Worm (Caenorhabditis elegans) whole organism, late embryonic: ENCODE measurements around the gene K12H6.2.

Source experiments
- ama-1 ChIP-seq: fragments of 150-350 bp; optimal IDR thresholded peaks from 2 replicates; lab custom pipeline; 2014
- fkh-10 ChIP-seq: fragments of 150-350 bp; optimal IDR thresholded peaks from 2 replicates; lab custom pipeline; 2014; ENCODE audit warnings: missing biosample characterization, missing genetic modification reagents, missing genetic modification characterization
- hlh-13 ChIP-seq: fragments of 200-800 bp; sonication (Bioruptor generic); optimal IDR thresholded peaks from 2 replicates; lab custom pipeline; 2018; ENCODE audit warnings: mild to moderate bottlenecking, missing genetic modification characterization, missing compliant biosample characterization
- hlh-30 ChIP-seq: sonication (generic microtip); optimal IDR thresholded peaks from 2 replicates; lab custom pipeline; 2017; ENCODE audit warnings: antibody characterized with exemption, missing genetic modification characterization, missing compliant biosample characterization; ENCODE audit not compliant: insufficient read depth
- lim-6 ChIP-seq: sonication (generic microtip); optimal IDR thresholded peaks from 2 replicates; lab custom pipeline; 2016; ENCODE audit warnings: missing genetic modification characterization, missing compliant biosample characterization
- pha-4 ChIP-seq: fragments of 150-350 bp; optimal IDR thresholded peaks from 2 replicates; lab custom pipeline; 2018; ENCODE audit warnings: missing biosample characterization, missing genetic modification reagents, missing genetic modification characterization
- unc-42 ChIP-seq: sonication (generic microtip); optimal IDR thresholded peaks from 2 replicates; lab custom pipeline; 2016; ENCODE audit warnings: missing genotype, missing genetic modification characterization, missing compliant biosample characterization

- TF ChIP-seq hlh-30 (no peak), unc-42 (tag; lab: Kevin White, UChicago) (no peak), hlh-13 (GFP tag; lab: Kevin White, UChicago) (no peak), ama-1 (lab: Kevin White, UChicago) (no peak), pha-4 (tag; lab: Kevin White, UChicago) (no peak), fkh-10 (GFP tag; lab: Kevin White, UChicago) (no peak), lim-6 (tag; lab: Kevin White, UChicago) (no peak)
These were observed 39.5 kb upstream of the K12H6.2 start for ce11 chrII:2854794-2855193.
